Worm (Caenorhabditis elegans) whole organism, L1 larva: ENCODE results near the gene tag-115.

Experiments used
- ceh-63 ChIP-seq: fragments of 200-800 bp; sonication (Bioruptor generic); optimal IDR thresholded peaks from 2 replicates; lab custom pipeline; 2018; ENCODE audit warnings: mild to moderate bottlenecking, missing genetic modification characterization, missing compliant biosample characterization
- ceh-82 ChIP-seq, 3 experiments: fragments of 150-350 bp in 1 of 3; sonication (generic microtip) in 2 of 3; optimal IDR thresholded peaks; 2 replicates each; lab custom pipeline; 2014 to 2017; ENCODE audit warnings: missing biosample characterization in 3 of 3, missing genetic modification characterization in 3 of 3
- efl-3 ChIP-seq: fragments of 200-800 bp; sonication (Bioruptor generic); optimal IDR thresholded peaks from 2 replicates; lab custom pipeline; 2018; ENCODE audit warnings: mild to moderate bottlenecking, missing genetic modification characterization, missing compliant biosample characterization
- egl-27 ChIP-seq, 2 experiments: fragments of 150-350 bp in 1 of 2; sonication (generic microtip); optimal IDR thresholded peaks; 3 replicates each; lab custom pipeline; 2017 to 2018; ENCODE audit warnings: missing biosample characterization in 2 of 2, missing genetic modification characterization in 2 of 2, missing genetic modification reagents in 2 of 2
- elt-2 ChIP-seq: sonication (generic microtip); optimal IDR thresholded peaks from 2 replicates; lab custom pipeline; 2016; ENCODE audit warnings: missing genetic modification characterization, mild to moderate bottlenecking, inconsistent platforms, missing compliant biosample characterization, missing genetic modification reagents
- lin-39 ChIP-seq: fragments of 150-350 bp; optimal IDR thresholded peaks from 2 replicates; lab custom pipeline; 2014; ENCODE audit warnings: missing biosample characterization, missing genetic modification reagents, missing genetic modification characterization
- nhr-71 ChIP-seq: sonication (generic microtip); optimal IDR thresholded peaks from 2 replicates; lab custom pipeline; 2016; ENCODE audit warnings: mild to moderate bottlenecking, missing genetic modification characterization, moderate library complexity, missing compliant biosample characterization
- skn-1 ChIP-seq: fragments of 150-350 bp; optimal IDR thresholded peaks from 2 replicates; lab custom pipeline; 2014; ENCODE audit warnings: missing biosample characterization, missing genetic modification characterization
- ztf-4 ChIP-seq: fragments of 150-350 bp; optimal IDR thresholded peaks from 2 replicates; lab custom pipeline; 2014; ENCODE audit warnings: missing biosample characterization, missing genetic modification characterization

- TF ChIP-seq egl-27 (tag; optimal IDR thresholded peaks at IDR 0.05; lab: Kevin White, UChicago) (no peak), efl-3 (GFP tag; lab: Kevin White, UChicago) (no peak), ceh-82 (tag; optimal IDR thresholded peaks at IDR 0.05; lab: Kevin White, UChicago) (no peak), skn-1 (tag; lab: Kevin White, UChicago) (no peak), ztf-4 (tag; lab: Kevin White, UChicago) (no peak), nhr-71 (tag; lab: Kevin White, UChicago) (no peak), ceh-63 (GFP tag; lab: Kevin White, UChicago) (no peak), lin-39 (tag; lab: Kevin White, UChicago) (no peak), elt-2 (tag; lab: Kevin White, UChicago) (no peak)
Measured at ce11 chrIV:13246961-13247360, 7.7 kb upstream of the tag-115 start, which contains the start of gene JC8.7.
